Fruit fly (Drosophila melanogaster) whole organism, wandering third instar larva: ENCODE measurements around the gene Arl2.

Experiments used
- Abd-B ChIP-seq: fragments of >200 bp; optimal IDR thresholded peaks from 2 replicates; lab custom pipeline; 2017; ENCODE audit warnings: missing biosample characterization, missing genetic modification characterization
- CG32264 ChIP-seq: fragments of 200-800 bp; sonication (Bioruptor generic); optimal IDR thresholded peaks from 2 replicates; lab custom pipeline; 2016; ENCODE audit warnings: missing biosample characterization, missing genetic modification characterization
- Dfd ChIP-seq: fragments of >200 bp; optimal IDR thresholded peaks from 2 replicates; lab custom pipeline; 2017; ENCODE audit warnings: missing biosample characterization, missing genetic modification characterization
- Dif ChIP-seq: fragments of 200-275, 200-300 bp; sonication (Bioruptor generic); optimal IDR thresholded peaks from 2 replicates; lab custom pipeline; 2018; ENCODE audit warnings: missing biosample characterization, missing genetic modification characterization; ENCODE audit not compliant: partially characterized antibody
- Hr78 ChIP-seq: fragments of >200 bp; optimal IDR thresholded peaks from 2 replicates; lab custom pipeline; 2017; ENCODE audit warnings: missing biosample characterization, missing genetic modification characterization
- N ChIP-seq: fragments of >200 bp; optimal IDR thresholded peaks from 2 replicates; lab custom pipeline; 2018; ENCODE audit warnings: missing biosample characterization, missing external identifiers, missing genetic modification characterization
- Vsx2 ChIP-seq: fragments of 200-300, 225-300 bp; sonication (Bioruptor generic); optimal IDR thresholded peaks from 2 replicates; lab custom pipeline; 2018; ENCODE audit warnings: missing biosample characterization, missing genetic modification characterization; ENCODE audit not compliant: partially characterized antibody
- brk ChIP-seq: fragments of 200-800 bp; sonication (Bioruptor generic); optimal IDR thresholded peaks from 2 replicates; lab custom pipeline; 2016; ENCODE audit warnings: missing biosample characterization, mild to moderate bottlenecking, missing genetic modification characterization
- sage ChIP-seq: fragments of 200-800 bp; sonication (Bioruptor generic); optimal IDR thresholded peaks from 2 replicates; lab custom pipeline; 2016; ENCODE audit warnings: missing biosample characterization, mild to moderate bottlenecking, missing genetic modification characterization

- TF ChIP-seq Abd-B (GFP tag; lab: Kevin White, UChicago), result no peak
- TF ChIP-seq Hr78 (GFP tag; lab: Kevin White, UChicago), result no peak
- no peak for TF ChIP-seq Dif (GFP tag; lab: Kevin White, UChicago)
- TF ChIP-seq Dfd (GFP tag; lab: Kevin White, UChicago), result no peak
- no peak for TF ChIP-seq Vsx2 (GFP tag; lab: Kevin White, UChicago)
- no peak for TF ChIP-seq N (GFP tag; lab: Kevin White, UChicago)
- no peak for TF ChIP-seq brk (GFP tag; lab: Kevin White, UChicago)
- TF ChIP-seq CG32264 (GFP tag; lab: Kevin White, UChicago), result no peak
- no peak for TF ChIP-seq sage (GFP tag; lab: Kevin White, UChicago)
Observed at dm6 chr3R:8336012-8336567, 4.8 kb upstream of the Arl2 start.
